Fruit fly (Drosophila melanogaster) S2 (cell line): ENCODE data around the gene ocn.

Experiments
- CG8478 ChIP-seq: fragments of >200 bp; optimal IDR thresholded peaks from 2 replicates; lab custom pipeline; 2018
- CTCF ChIP-seq, 2 experiments: fragments of >200 bp; optimal IDR thresholded peaks; 2 replicates each; lab custom pipeline; 2018

- TF ChIP-seq CTCF (optimal IDR thresholded peaks at IDR 0.05; lab: Kevin White, UChicago) (no peak), CG8478 (no peak)
These were observed 23.1 kb upstream of the ocn start for dm6 chr3R:30060451-30061153.
